Fruit fly (Drosophila melanogaster) Kc167 (cell line): ENCODE results near the gene Ir68a.

Experiments
- Myc ChIP-seq: fragments of >200 bp; optimal IDR thresholded peaks from 2 replicates; lab custom pipeline; 2017; ENCODE audit warnings: missing external identifiers
- h ChIP-seq: fragments of >200 bp; optimal IDR thresholded peaks from 3 replicates; lab custom pipeline; 2018; ENCODE audit warnings: missing external identifiers
- insv ChIP-seq: fragments of >200 bp; optimal IDR thresholded peaks from 3 replicates; lab custom pipeline; 2018; ENCODE audit warnings: missing external identifiers
- ttk ChIP-seq: sonication (Bioruptor generic); optimal IDR thresholded peaks from 2 replicates; lab custom pipeline; 2017; ENCODE audit warnings: missing external identifiers

DNA sequence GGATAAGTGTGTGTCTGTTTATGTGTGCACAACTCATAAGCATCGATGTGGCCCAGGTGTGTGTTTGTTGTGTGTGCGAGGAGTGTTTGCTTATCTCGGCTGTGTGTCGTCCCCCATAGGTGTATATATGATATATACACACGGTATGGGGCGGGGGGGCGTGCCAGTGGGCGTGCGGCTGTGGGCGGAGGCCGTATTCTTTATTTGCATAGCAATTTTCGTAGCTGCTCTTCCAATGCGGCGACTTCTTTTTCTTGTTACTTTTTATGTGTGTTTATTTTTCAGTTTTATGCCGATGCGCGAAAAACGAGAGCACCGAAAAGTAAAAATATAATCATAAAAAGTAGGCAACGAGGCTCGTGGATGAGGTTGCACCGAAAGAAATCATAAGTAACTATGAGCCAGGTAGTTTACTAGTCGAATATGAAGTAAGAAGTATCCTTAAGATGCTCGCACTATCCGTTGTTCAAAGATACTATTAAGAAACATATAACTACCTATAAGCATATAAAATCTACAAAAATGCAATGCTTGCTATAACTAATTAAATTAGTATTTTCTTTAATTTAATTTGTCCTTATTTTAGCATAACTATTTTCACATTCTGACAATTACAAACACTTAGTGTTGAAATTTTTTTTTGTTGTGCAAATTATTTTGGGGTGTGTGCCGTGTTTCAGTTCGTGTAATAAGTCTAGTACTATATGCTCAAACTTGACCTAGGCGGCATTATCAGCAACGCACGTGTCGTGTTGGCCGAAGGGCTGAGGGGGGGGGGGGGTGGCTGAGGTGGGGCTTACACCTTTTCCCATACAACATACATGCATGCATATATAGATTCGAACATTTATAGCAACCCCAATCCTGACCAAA is 42.7 kb upstream of the Ir68a start:
- TF ChIP-seq Myc (lab: Kevin White, UChicago) (no peak), ttk (lab: Kevin White, UChicago) (no peak), h (no peak), insv (lab: Kevin White, UChicago) (no peak)
